Worm (Caenorhabditis elegans) whole organism, L2 larva: ENCODE data around the gene Y57G11C.36.

Source experiments
- ama-1 ChIP-seq: fragments of 150-350 bp; optimal IDR thresholded peaks from 2 replicates; lab custom pipeline; 2018; ENCODE audit warnings: inconsistent platforms
- nhr-129 ChIP-seq: fragments of 150-350 bp; optimal IDR thresholded peaks from 2 replicates; lab custom pipeline; 2014; ENCODE audit warnings: missing biosample characterization, missing genetic modification characterization
- zag-1 ChIP-seq: fragments of 150-350 bp; optimal IDR thresholded peaks from 2 replicates; lab custom pipeline; 2014; ENCODE audit warnings: missing biosample characterization, missing genetic modification characterization
- ztf-11 ChIP-seq: sonication (generic microtip); optimal IDR thresholded peaks from 2 replicates; lab custom pipeline; 2017; ENCODE audit warnings: missing biosample characterization, missing genetic modification characterization

DNA sequence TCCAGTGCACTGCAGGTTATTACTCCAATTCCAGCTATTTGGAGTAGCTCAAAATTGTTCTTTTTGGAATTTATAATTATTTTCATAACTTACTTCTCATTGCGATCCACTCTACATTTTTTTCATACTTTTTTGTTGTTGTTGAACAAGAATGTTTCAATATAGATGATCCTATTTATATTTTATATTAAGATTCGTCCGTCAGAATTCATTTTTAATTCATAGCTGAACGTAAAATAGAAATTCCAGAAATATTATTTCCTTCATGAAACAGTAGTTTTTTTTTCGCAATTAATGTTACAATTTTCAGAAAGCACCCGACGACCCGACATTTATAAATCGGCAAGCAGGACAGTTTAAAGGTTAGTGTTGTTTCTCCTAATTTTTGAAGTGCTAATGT is 45.4 kb downstream of the Y57G11C.36 start, which contains the start of gene Y57G11C.42:
- TF ChIP-seq ama-1 (lab: Kevin White, UChicago) (no peak), zag-1 (tag; lab: Kevin White, UChicago) (no peak), ztf-11 (tag; lab: Kevin White, UChicago) (no peak), nhr-129 (tag; lab: Kevin White, UChicago) (no peak)
